Worm (Caenorhabditis elegans) whole organism, young adult: ENCODE data around the gene mdmh-35.

ENCODE experiments used
- K11D2.4 ChIP-seq: fragments of 200-800 bp; sonication (Bioruptor generic); IDR thresholded peaks from 2 replicates; pipeline ENCODE4 v1.3.6; 2022; ENCODE audit warnings: missing genetic modification reagents, missing genetic modification characterization, missing compliant biosample characterization
- akir-1 ChIP-seq: fragments of 200-800 bp; sonication (Bioruptor generic); optimal IDR thresholded peaks from 2 replicates; lab custom pipeline; 2018; ENCODE audit warnings: mild to moderate bottlenecking, missing genetic modification characterization, moderate library complexity, missing compliant biosample characterization
- cebp-2 ChIP-seq: fragments of 200-800 bp; sonication (Bioruptor generic); IDR thresholded peaks from 2 replicates; pipeline ENCODE4 v1.3.6; 2022; ENCODE audit warnings: missing genetic modification characterization, missing compliant biosample characterization
- dox-1 ChIP-seq: fragments of 200-800 bp; sonication (Bioruptor generic); IDR thresholded peaks from 2 replicates; pipeline ENCODE4 v1.3.6; 2022; ENCODE audit warnings: missing genetic modification reagents, missing genetic modification characterization, missing compliant biosample characterization
- lsl-1 ChIP-seq: fragments of 200-800 bp; sonication (Bioruptor generic); optimal IDR thresholded peaks from 2 replicates; lab custom pipeline; 2018; ENCODE audit warnings: mild to moderate bottlenecking, missing genetic modification characterization, moderate library complexity, missing compliant biosample characterization
- snpc-4 ChIP-seq, 5 experiments: fragments of 150-350 bp in 1 of 5; sonication (generic microtip) in 4 of 5; optimal IDR thresholded peaks; 2 replicates each; lab custom pipeline; 2014 to 2018; ENCODE audit warnings: missing genetic modification characterization in 5 of 5, missing biosample characterization in 3 of 5, antibody characterized with exemption in 2 of 5, mild to moderate bottlenecking in 2 of 5, missing compliant biosample characterization in 2 of 5, missing genotype in 2 of 5, moderate library complexity in 2 of 5, missing genetic modification reagents in 1 of 5
- unc-62 ChIP-seq: fragments of 150-350 bp; optimal IDR thresholded peaks from 2 replicates; lab custom pipeline; 2014; ENCODE audit warnings: missing biosample characterization, missing genetic modification reagents, missing genetic modification characterization
- zfh-2 ChIP-seq: fragments of 200-800 bp; sonication (Bioruptor generic); conservative IDR thresholded peaks from 2 replicates; pipeline ENCODE4 v1.3.6; 2022; ENCODE audit warnings: missing genetic modification reagents, missing genetic modification characterization, missing compliant biosample characterization

DNA sequence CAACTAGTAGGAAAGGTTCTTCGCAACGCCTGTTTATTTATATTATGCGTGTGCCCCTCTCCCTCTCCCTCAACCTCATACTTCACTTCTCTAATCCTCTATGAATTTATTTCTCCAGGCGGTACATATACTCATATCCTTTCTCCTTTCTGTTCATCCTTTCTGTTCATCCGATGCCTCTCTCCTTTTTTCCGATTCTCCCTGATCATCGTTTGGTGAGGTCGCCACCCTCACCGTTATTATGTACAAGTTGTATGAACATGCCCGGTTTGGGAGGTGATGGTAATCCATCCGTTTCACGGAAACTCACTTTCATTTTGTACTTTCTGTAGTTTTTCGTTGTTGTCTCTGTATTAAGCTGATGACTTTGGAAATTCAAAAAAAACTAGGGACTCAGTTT is 15.8 kb downstream of the mdmh-35 start:
- TF ChIP-seq zfh-2 (no peak), akir-1 (GFP tag; lab: Kevin White, UChicago) (no peak), K11D2.4 (GFP tag; lab: Robert Waterston, UW) (no peak), unc-62 (GFP tag; lab: Kevin White, UChicago) (no peak), dox-1 (no peak), cebp-2 (no peak), lsl-1 (GFP tag; lab: Kevin White, UChicago) (no peak), snpc-4 (GFP tag; optimal IDR thresholded peaks at IDR 0.05; lab: Kevin White, UChicago) (no peak), snpc-4 (tag; optimal IDR thresholded peaks at IDR 0.05; lab: Kevin White, UChicago) (no peak)
